Worm (Caenorhabditis elegans) whole organism, midembryonic: ENCODE measurements around the gene tbh-1.

ENCODE experiments used
- flt-1 ChIP-seq: fragments of 200-800 bp; sonication (Bioruptor generic); IDR thresholded peaks from 2 replicates; pipeline ENCODE4 v1.3.6; 2022; ENCODE audit warnings: missing genetic modification characterization, missing compliant biosample characterization
- ref-1 ChIP-seq: fragments of 200-800 bp; sonication (Bioruptor generic); conservative IDR thresholded peaks from 2 replicates; pipeline ENCODE4 v1.3.6; 2022; ENCODE audit warnings: missing genetic modification reagents, missing genetic modification characterization, missing compliant biosample characterization

- TF ChIP-seq ref-1 (GFP tag; lab: Robert Waterston, UW) = no peak
- TF ChIP-seq flt-1 (GFP tag; lab: Robert Waterston, UW) = no peak
These were observed at the start of gene tbh-1 for ce11 chrX:15504795-15505194.
